Worm (Caenorhabditis elegans) whole organism, mixed stage, embryonic: ENCODE data around the gene clec-187.

ENCODE experiments used
- elt-3 ChIP-seq: fragments of 150-350 bp; optimal IDR thresholded peaks from 2 replicates; lab custom pipeline; 2014; ENCODE audit warnings: missing biosample characterization, missing genetic modification characterization
- mls-2 ChIP-seq: sonication (generic microtip); optimal IDR thresholded peaks from 2 replicates; lab custom pipeline; 2016; ENCODE audit warnings: mild to moderate bottlenecking, missing genetic modification characterization, moderate library complexity, missing compliant biosample characterization
- sem-2 ChIP-seq: fragments of 200-800 bp; sonication (Bioruptor generic); optimal IDR thresholded peaks from 2 replicates; lab custom pipeline; 2018; ENCODE audit warnings: mild to moderate bottlenecking, missing genetic modification characterization, missing compliant biosample characterization
- snpc-4 ChIP-seq: fragments of 150-350 bp; optimal IDR thresholded peaks from 2 replicates; lab custom pipeline; 2014; ENCODE audit warnings: missing biosample characterization, missing genetic modification characterization

ce11 chrIV:12902430-12903110 is 31.3 kb upstream of the clec-187 start, which contains the start of gene K08D8.2:
- no peak for TF ChIP-seq mls-2 (tag; lab: Kevin White, UChicago)
- TF ChIP-seq sem-2 (GFP tag; lab: Kevin White, UChicago): no peak
- TF ChIP-seq elt-3 (tag; lab: Kevin White, UChicago): no peak
- TF ChIP-seq snpc-4 (tag; lab: Kevin White, UChicago): no peak
